Worm (Caenorhabditis elegans): ENCODE results near the gene ncr-2.

The ncr-2 gene

DNA sequence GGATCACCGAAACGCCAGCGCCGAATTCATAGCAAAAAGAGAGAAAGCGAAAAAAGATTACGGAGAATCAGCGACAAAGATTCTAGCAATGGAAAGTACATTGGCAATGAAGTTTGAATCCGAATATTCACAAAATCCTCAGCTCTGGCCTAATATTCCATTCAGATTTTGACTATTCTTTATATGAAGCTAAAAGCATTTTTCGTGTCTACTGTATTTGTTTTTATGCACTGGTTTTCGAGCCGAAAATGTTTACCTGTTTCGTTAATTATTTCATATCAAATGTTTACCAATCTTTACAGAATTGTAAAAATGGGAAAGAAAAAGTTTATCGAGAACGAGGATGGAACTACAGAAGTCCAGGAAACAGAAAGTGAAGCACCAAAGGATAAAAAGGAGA is 50.1 kb downstream of the ncr-2 start, which contains the start of gene F10E9.4:
F10E9.4 (plus strand) TSS at position 301 of the 400 bp plus-strand sequence.
- TF ChIP-seq ceh-82 (tag; optimal IDR thresholded peaks at IDR 0.05): no peak
- no peak for TF ChIP-seq nhr-77 (tag; optimal IDR thresholded peaks at IDR 0.05)
- no peak for TF ChIP-seq lin-13 (GFP tag; optimal IDR thresholded peaks at IDR 0.05)
- no peak for TF ChIP-seq nhr-237 (tag; optimal IDR thresholded peaks at IDR 0.05)
- no peak for TF ChIP-seq R02D3.7 (tag; optimal IDR thresholded peaks at IDR 0.05)
- TF ChIP-seq C34F6.9 (tag; optimal IDR thresholded peaks at IDR 0.05): no peak
- no peak for TF ChIP-seq nhr-6 (tag; optimal IDR thresholded peaks at IDR 0.05)
- no peak for TF ChIP-seq aly-2 (tag; optimal IDR thresholded peaks at IDR 0.05)
- no peak for TF ChIP-seq mab-5 (tag; optimal IDR thresholded peaks at IDR 0.05)
- TF ChIP-seq elt-3 (tag; optimal IDR thresholded peaks at IDR 0.05): no peak
- TF ChIP-seq dmd-4 (tag; optimal IDR thresholded peaks at IDR 0.05): no peak
- TF ChIP-seq nhr-10 (tag; optimal IDR thresholded peaks at IDR 0.05): no peak
- no peak for TF ChIP-seq nhr-11 (tag; optimal IDR thresholded peaks at IDR 0.05)

DNA sequence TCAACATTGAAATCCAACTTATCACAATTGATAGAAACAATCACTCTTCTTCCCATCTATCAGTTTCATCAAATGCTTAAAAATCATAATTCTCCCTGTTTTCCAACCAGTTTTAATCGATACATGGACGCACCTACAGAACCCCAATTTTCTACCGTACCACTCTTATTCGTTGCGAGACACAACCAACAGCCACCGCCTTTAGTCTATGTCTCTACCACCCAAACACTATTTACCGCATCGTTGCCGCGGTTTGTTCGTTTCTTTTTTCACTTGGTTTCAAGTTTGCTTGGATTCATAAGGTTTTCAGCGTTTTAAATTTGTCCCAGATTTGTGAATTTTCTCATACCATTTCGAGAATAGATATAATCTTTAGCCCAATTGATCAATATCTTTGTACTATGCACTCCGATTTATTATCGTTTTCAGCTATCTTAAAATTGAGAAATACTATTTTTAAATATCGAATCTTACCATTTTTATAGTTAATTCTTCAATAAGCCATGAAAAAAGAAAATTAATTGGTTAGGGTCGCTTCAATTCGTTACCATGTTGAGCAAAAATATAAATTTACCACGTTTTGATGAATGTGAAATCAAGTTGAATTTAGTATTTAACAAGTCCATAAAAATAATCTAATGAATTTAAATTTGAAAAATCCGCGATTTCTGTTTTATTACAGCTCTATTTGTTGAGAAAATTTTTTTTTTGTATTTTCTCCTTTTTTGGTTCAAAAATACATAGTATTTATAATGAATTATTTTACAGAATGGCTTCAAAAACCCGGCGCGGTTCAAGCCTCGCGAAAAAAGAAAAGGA is 52.3 kb downstream of the ncr-2 start, which contains the start of gene F10E9.3:
F10E9.3 (plus strand) TSS at position 769 of the 819 bp plus-strand sequence.
- TF ChIP-seq C34F6.9 (tag; optimal IDR thresholded peaks at IDR 0.05): peak; percentile 11
- no peak for TF ChIP-seq lin-11 (tag; optimal IDR thresholded peaks at IDR 0.05)
- no peak for TF ChIP-seq skn-1 (tag; optimal IDR thresholded peaks at IDR 0.05)
- peak; percentile 43 for TF ChIP-seq unc-55 (GFP tag; optimal IDR thresholded peaks at IDR 0.05)
- no peak for TF ChIP-seq lin-13 (GFP tag; optimal IDR thresholded peaks at IDR 0.05)
- TF ChIP-seq crh-2 (tag; optimal IDR thresholded peaks at IDR 0.05): no peak
- no peak for TF ChIP-seq alr-1 (tag; optimal IDR thresholded peaks at IDR 0.05)
- TF ChIP-seq lsy-2 (tag; optimal IDR thresholded peaks at IDR 0.05): peak; percentile 19 to 96
- peak; percentile 34 for TF ChIP-seq nhr-129 (tag; optimal IDR thresholded peaks at IDR 0.05)

DNA sequence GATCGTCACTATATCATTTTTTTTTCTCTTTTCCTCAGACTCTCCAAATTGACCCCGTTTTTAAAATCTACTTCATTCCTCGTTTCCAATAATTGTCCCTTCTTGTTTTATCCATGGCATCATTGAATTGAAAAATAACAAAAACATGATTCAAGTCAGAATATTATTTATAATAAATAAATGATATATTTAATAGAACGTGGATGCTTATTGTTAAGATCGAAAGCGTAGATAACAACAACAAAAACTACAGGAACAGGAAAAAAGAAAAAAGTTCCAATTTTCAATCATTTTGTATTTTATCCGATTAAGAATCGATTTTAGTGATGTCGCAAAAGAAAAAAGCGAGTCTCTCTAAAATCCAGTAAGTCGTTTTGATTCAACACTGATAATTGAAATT is 54.2 kb downstream of the ncr-2 start, which contains the start of gene F10E9.2:
F10E9.2 (plus strand) TSS at position 301 of the 400 bp plus-strand sequence.
- TF ChIP-seq F13H6.1 (tag; optimal IDR thresholded peaks at IDR 0.05) (no peak), Y55F3AM.14 (GFP tag; optimal IDR thresholded peaks at IDR 0.05) (no peak), unc-39 (tag; optimal IDR thresholded peaks at IDR 0.05) (no peak), lin-13 (GFP tag; optimal IDR thresholded peaks at IDR 0.05) (no peak), ceh-16 (tag; optimal IDR thresholded peaks at IDR 0.05) (no peak), nhr-77 (tag; optimal IDR thresholded peaks at IDR 0.05) (no peak), blmp-1 (tag; optimal IDR thresholded peaks at IDR 0.05; ENCODE audit: insufficient read depth) (no peak), unc-55 (GFP tag; optimal IDR thresholded peaks at IDR 0.05) (no peak), aly-2 (tag; optimal IDR thresholded peaks at IDR 0.05) (no peak), elt-3 (tag; optimal IDR thresholded peaks at IDR 0.05) (no peak), mbf-1 (tag; optimal IDR thresholded peaks at IDR 0.05) (no peak), lin-11 (tag; optimal IDR thresholded peaks at IDR 0.05) (no peak), unc-62 (GFP tag; optimal IDR thresholded peaks at IDR 0.05) (no peak), ama-1 (optimal IDR thresholded peaks at IDR 0.05) (no peak), nhr-23 (tag; optimal IDR thresholded peaks at IDR 0.05) (no peak), skn-1 (tag; optimal IDR thresholded peaks at IDR 0.05) (no peak), elt-1 (tag; optimal IDR thresholded peaks at IDR 0.05) (no peak), ztf-11 (tag; optimal IDR thresholded peaks at IDR 0.05) (no peak), zag-1 (tag; optimal IDR thresholded peaks at IDR 0.05) (no peak)

All from whole organism, L2 larva.